Fruit fly (Drosophila melanogaster): ENCODE results near the gene swm.

Gene swm

DNA sequence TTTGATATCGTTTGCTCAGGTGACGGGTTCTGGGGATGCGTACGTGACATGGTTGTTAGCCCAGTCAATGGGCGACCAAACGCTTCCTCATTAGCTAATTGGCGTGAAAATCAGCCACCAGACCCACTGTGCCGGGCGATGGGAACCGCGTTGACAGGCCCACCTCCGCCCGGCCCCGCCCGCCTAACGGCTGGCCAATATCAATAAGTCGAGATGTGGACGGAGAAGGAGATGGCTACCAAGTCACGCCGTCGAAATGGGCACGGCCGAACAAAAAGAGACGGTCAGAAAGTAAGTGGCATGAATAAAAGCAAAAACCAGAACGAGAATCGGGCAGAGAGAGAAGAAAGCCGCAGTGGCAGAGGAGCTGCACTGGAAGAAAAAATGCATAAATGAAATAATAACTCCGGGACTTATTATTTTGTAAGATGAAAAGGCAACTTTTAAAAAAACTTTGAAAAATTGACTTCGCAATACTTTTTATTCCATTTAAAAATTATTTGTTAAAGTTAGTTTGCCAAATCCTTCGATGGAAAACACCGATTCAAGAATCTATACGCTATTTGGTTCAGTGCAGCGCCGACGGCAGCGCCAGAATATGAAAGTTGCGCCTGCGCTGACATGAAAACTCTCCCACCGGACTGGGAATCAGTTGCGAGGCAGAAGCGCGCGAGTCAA, 44.9 kb downstream of the swm start, which contains the start of gene CG13082 (continued):
- TF ChIP-seq grn (GFP tag; optimal IDR thresholded peaks at IDR 0.05) (no peak), CG2199 (GFP tag; IDR thresholded peaks at IDR 0.05) (no peak), mam (GFP tag; optimal IDR thresholded peaks at IDR 0.05) (no peak), Dip2 (GFP tag; IDR thresholded peaks at IDR 0.05) (no peak), crc (GFP tag; optimal IDR thresholded peaks at IDR 0.05) (no peak), CG2120 (GFP tag; optimal IDR thresholded peaks at IDR 0.05) (no peak), CG14860 (GFP tag; IDR thresholded peaks at IDR 0.05; ENCODE audit: partially characterized antibody) (no peak), ems (GFP tag; optimal IDR thresholded peaks at IDR 0.05) (no peak), Mrtf (GFP tag; IDR thresholded peaks at IDR 0.05) (no peak), ATbp (GFP tag; optimal IDR thresholded peaks at IDR 0.05) (peak; percentile 31), D19A (tag; optimal IDR thresholded peaks at IDR 0.05) (peak; percentile 62), E2f2 (GFP tag; IDR thresholded peaks at IDR 0.05) (no peak; the same call in 1 of the 2 replicates), H15 (GFP tag; IDR thresholded peaks at IDR 0.05) (0 out of 3 replicates have a peak, but pooled peaks have one; percentile 11)

DNA sequence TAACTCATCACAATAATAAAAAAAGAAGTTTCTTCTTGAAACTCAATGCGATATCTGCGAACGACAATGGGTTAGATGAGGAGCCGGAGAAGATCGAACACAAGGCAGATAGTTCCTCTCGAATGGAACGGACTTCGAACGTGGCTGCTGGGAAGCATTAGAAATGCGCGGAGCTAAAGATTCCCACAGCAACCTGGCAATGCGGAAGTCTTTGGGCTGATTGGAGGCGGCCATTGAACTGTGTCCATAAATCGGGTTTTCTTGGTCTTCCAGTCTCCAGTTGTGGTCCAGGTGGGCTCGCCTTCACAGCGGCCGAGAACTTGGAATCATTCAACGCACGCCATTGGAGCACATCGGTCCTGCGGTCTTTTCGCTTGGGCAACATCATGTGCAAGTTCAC, 47.3 kb downstream of the swm start, which contains the start of gene CG13081:
Gene CG13081 (plus strand): TSS at position 301 of the 400 bp plus-strand sequence.
- TF ChIP-seq vvl (GFP tag; IDR thresholded peaks at IDR 0.05): no peak
- no peak for TF ChIP-seq HLH54F (GFP tag; optimal IDR thresholded peaks at IDR 0.05)
- TF ChIP-seq dan (GFP tag; IDR thresholded peaks at IDR 0.05): no peak
- no peak for TF ChIP-seq trh (GFP tag; optimal IDR thresholded peaks at IDR 0.05)
- no peak for TF ChIP-seq CG6854 (GFP tag; optimal IDR thresholded peaks at IDR 0.05)
- TF ChIP-seq stc (GFP tag; IDR thresholded peaks at IDR 0.05): no peak
- no peak for TF ChIP-seq psq (GFP tag; optimal IDR thresholded peaks at IDR 0.05)
- no peak for TF ChIP-seq fd96Cb (tag; optimal IDR thresholded peaks at IDR 0.05)
- TF ChIP-seq dati (GFP tag; IDR thresholded peaks at IDR 0.05): no peak
- TF ChIP-seq H15 (GFP tag; IDR thresholded peaks at IDR 0.05): no peak
- TF ChIP-seq Mrtf (GFP tag; IDR thresholded peaks at IDR 0.05): no peak

dm6 chr2L:19542268-19542773, 49.3 kb downstream of the swm start:
- TF ChIP-seq CG3995 (GFP tag; optimal IDR thresholded peaks at IDR 0.05): peak; percentile 99
- peak; percentile 33 for TF ChIP-seq CG17829 (tag; optimal IDR thresholded peaks at IDR 0.05)
- TF ChIP-seq Camta (GFP tag; optimal IDR thresholded peaks at IDR 0.05): no peak
- peak; percentile 49 for TF ChIP-seq trem (tag; optimal IDR thresholded peaks at IDR 0.05)
- peak; percentile 96 for TF ChIP-seq stwl (tag; optimal IDR thresholded peaks at IDR 0.05)
- TF ChIP-seq Doc3 (GFP tag; IDR thresholded peaks at IDR 0.05; ENCODE audit: partially characterized antibody): peak; percentile 85
- TF ChIP-seq sna (GFP tag; IDR thresholded peaks at IDR 0.05; ENCODE audit: partially characterized antibody): peak; percentile 90
- peak; percentile 71 for TF ChIP-seq oc (tag; optimal IDR thresholded peaks at IDR 0.05)
- TF ChIP-seq dm (GFP tag; optimal IDR thresholded peaks at IDR 0.05): peak; percentile 1
- TF ChIP-seq CG33213 (GFP tag; optimal IDR thresholded peaks at IDR 0.05): peak; percentile 19
- peak; percentile 92 for TF ChIP-seq Dref (GFP tag; IDR thresholded peaks at IDR 0.05)
- peak; percentile 62 for TF ChIP-seq grn (GFP tag; optimal IDR thresholded peaks at IDR 0.05)
- TF ChIP-seq Tbp (GFP tag; optimal IDR thresholded peaks at IDR 0.05): no peak
- peak; percentile 89 for TF ChIP-seq CG16813 (GFP tag; IDR thresholded peaks at IDR 0.05; ENCODE audit: partially characterized antibody)
- TF ChIP-seq CG13894 (tag; optimal IDR thresholded peaks at IDR 0.05): peak; percentile 28
- 0 out of 2 replicates have a peak, but pooled peaks have one; percentile 11 for TF ChIP-seq chm (GFP tag; IDR thresholded peaks at IDR 0.05)
- 0 out of 2 replicates have a peak, but pooled peaks have one; percentile 7 for TF ChIP-seq Rfx (GFP tag; IDR thresholded peaks at IDR 0.05)
- TF ChIP-seq CG34376 (GFP tag; optimal IDR thresholded peaks at IDR 0.05): peak; percentile 30
- peak; percentile 69 for TF ChIP-seq CG1603 (tag; optimal IDR thresholded peaks at IDR 0.05)
- peak; percentile 10 for TF ChIP-seq Ets97D (GFP tag; optimal IDR thresholded peaks at IDR 0.05)
- TF ChIP-seq mld (GFP tag; IDR thresholded peaks at IDR 0.05; ENCODE audit: partially characterized antibody): peak; percentile 84
- TF ChIP-seq Scr (GFP tag; IDR thresholded peaks at IDR 0.05; ENCODE audit: partially characterized antibody): peak; percentile 86
- TF ChIP-seq CG34224 (GFP tag; IDR thresholded peaks at IDR 0.05; ENCODE audit: partially characterized antibody): peak; percentile 96
- no peak for TF ChIP-seq Dek (tag; optimal IDR thresholded peaks at IDR 0.05)
- TF ChIP-seq unc-4 (GFP tag; IDR thresholded peaks at IDR 0.05; ENCODE audit: partially characterized antibody): peak; percentile 91
- TF ChIP-seq ato (GFP tag; IDR thresholded peaks at IDR 0.05; ENCODE audit: partially characterized antibody): peak; percentile 94

Data from whole organism, embryonic.